Worm (Caenorhabditis elegans) whole organism, midembryonic: Measurements from ENCODE around the gene clc-33.
"Not testable (repeated sequence)": the region's sequence is repeated elsewhere in the genome, so short reads cannot be mapped to it uniquely, and the experiment has no call there.

Source experiments
- T22C8.4 ChIP-seq: fragments of 200-800 bp; sonication (Bioruptor generic); IDR thresholded peaks from 2 replicates; pipeline ENCODE4 v1.3.6; 2022; ENCODE audit warnings: missing genetic modification characterization, missing compliant biosample characterization
- cog-1 ChIP-seq: sonication (generic microtip); optimal IDR thresholded peaks from 2 replicates; lab custom pipeline; 2016; ENCODE audit warnings: missing genetic modification characterization, missing compliant biosample characterization
- flt-1 ChIP-seq: fragments of 200-800 bp; sonication (Bioruptor generic); IDR thresholded peaks from 2 replicates; pipeline ENCODE4 v1.3.6; 2022; ENCODE audit warnings: missing genetic modification characterization, missing compliant biosample characterization
- klf-2 ChIP-seq: fragments of 200-800 bp; sonication (Bioruptor generic); conservative IDR thresholded peaks from 2 replicates; pipeline ENCODE4 v1.3.6; 2022; ENCODE audit warnings: missing genetic modification reagents, missing genetic modification characterization, missing compliant biosample characterization
- med-1 ChIP-seq: sonication (generic microtip); optimal IDR thresholded peaks from 2 replicates; lab custom pipeline; 2017; ENCODE audit warnings: missing genetic modification characterization, mild to moderate bottlenecking, missing compliant biosample characterization, antibody characterized with exemption, missing genetic modification reagents; ENCODE audit not compliant: insufficient read depth
- ref-1 ChIP-seq: fragments of 200-800 bp; sonication (Bioruptor generic); conservative IDR thresholded peaks from 2 replicates; pipeline ENCODE4 v1.3.6; 2022; ENCODE audit warnings: missing genetic modification reagents, missing genetic modification characterization, missing compliant biosample characterization
- tab-1 ChIP-seq: fragments of 200-800 bp; sonication (Bioruptor generic); IDR thresholded peaks from 2 replicates; pipeline ENCODE4 v1.3.6; 2022; ENCODE audit warnings: missing genetic modification characterization, missing compliant biosample characterization
- ztf-23 ChIP-seq: fragments of 200-800 bp; sonication (Bioruptor generic); IDR thresholded peaks from 2 replicates; pipeline ENCODE4 v1.3.6; 2022; ENCODE audit warnings: missing genetic modification reagents, missing genetic modification characterization, missing compliant biosample characterization
- ztf-29 ChIP-seq: fragments of 200-800 bp; sonication (Bioruptor generic); IDR thresholded peaks from 2 replicates; pipeline ENCODE4 v1.3.6; 2022; ENCODE audit warnings: missing genetic modification reagents, missing genetic modification characterization, missing compliant biosample characterization

The clc-33 gene

DNA sequence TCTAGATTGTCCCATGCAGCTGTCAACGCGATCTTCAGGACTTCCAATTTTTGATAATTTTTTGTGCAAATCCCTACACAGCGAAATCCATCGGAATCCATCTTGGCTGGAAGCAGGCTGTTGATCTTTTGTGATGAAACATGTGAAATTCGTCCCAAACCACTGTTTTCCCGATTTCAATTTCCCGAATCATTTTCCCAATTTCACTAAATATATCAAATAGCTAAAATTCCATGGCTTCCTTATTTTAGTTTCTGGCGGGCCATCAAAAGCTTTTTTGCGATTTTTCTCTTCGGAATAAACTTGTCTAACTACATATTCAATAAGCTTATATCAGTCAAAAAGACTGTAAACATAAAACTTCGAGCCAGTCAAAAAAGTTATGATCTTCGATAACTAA is 18.7 kb upstream of the clc-33 start, which contains the start of gene F46F5.8:
Gene F46F5.8, minus strand, starts transcription at position 101 of the 400 bp plus-strand sequence.
- TF ChIP-seq flt-1 (GFP tag; lab: Robert Waterston, UW), result no peak
- TF ChIP-seq ztf-29, result no peak
- TF ChIP-seq ref-1 (GFP tag; lab: Robert Waterston, UW), result no peak
- TF ChIP-seq ztf-23 (GFP tag; lab: Robert Waterston, UW), result no peak
- no peak for TF ChIP-seq tab-1
- no peak for TF ChIP-seq med-1
- no peak for TF ChIP-seq cog-1 (tag; lab: Kevin White, UChicago)
- TF ChIP-seq klf-2 (GFP tag; lab: Robert Waterston, UW), result no peak
- TF ChIP-seq T22C8.4, result no peak

DNA sequence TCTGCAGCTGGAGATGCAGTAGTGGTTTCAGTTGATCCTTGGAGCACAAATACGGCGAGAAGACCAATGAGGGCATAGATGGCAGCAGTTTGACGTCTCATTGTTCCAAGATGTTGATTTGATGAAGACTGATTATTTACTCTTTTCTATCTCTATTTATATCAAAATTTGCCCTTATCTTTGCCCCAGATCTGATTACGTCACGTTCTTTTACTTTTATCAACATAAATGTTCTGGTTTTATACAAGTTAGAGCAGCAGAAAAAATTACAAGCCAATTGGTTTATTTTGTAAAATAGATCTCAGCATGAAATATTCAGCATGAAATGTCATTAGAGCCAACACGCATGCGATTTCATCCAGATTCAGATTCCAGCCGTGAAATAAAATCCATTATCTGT is 17.5 kb upstream of the clc-33 start, which contains the start of gene msrp-4:
Gene msrp-4, minus strand, starts transcription at position 101 of the 400 bp plus-strand sequence.
- TF ChIP-seq ztf-29; ztf-23 (GFP tag; lab: Robert Waterston, UW); ref-1 (GFP tag; lab: Robert Waterston, UW): not testable (repeated sequence)

DNA sequence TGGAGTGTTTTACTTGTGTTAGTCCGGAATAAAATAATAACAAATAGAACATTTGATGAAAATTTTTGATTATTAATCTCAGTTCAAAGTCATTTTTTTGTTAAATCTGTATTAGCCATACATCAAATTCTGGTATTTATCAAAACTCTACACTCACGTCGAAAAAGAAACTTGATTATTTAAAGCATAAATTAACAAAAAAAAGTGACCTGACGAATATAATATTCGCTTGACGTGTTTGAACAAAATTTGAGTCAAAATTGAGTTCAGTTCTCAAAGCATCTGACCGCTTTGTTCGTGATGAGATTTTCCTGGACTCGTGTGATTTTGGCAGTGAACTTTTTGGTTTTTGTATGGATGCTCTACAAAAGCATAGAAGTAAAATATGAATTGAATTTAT is 16.7 kb upstream of the clc-33 start, which contains the start of gene F46F5.10:
Gene F46F5.10, plus strand, starts transcription at position 301 of the 400 bp plus-strand sequence.
- TF ChIP-seq ztf-29 (no peak), cog-1 (tag; lab: Kevin White, UChicago) (no peak), T22C8.4 (no peak), ztf-23 (GFP tag; lab: Robert Waterston, UW) (no peak), tab-1 (no peak), flt-1 (GFP tag; lab: Robert Waterston, UW) (no peak), med-1 (no peak), klf-2 (GFP tag; lab: Robert Waterston, UW) (no peak), ref-1 (GFP tag; lab: Robert Waterston, UW) (no peak)

DNA sequence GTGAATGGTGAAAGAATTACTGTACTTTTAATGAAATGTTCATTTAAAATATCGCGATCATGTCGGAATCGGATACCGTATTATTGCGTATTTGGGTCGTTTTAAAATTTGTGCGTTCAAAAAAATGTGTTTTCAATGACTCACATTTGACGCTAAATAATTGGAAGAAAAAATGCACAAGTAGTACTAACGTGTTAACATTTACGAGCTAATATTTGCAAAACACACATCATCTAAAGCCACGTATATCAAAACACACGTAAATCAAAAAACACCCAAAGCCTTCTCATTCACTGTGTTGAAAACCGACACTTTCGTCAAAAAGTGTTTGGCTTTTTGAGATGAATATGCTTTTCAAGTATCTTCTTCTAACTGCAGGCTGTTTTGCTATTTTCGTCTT is 14.7 kb upstream of the clc-33 start, which contains the start of gene F28A10.1:
Gene F28A10.1, plus strand, starts transcription at position 301 of the 400 bp plus-strand sequence.
- TF ChIP-seq ref-1 (GFP tag; lab: Robert Waterston, UW), result no peak
- no peak for TF ChIP-seq ztf-23 (GFP tag; lab: Robert Waterston, UW)
- TF ChIP-seq flt-1 (GFP tag; lab: Robert Waterston, UW), result no peak
- no peak for TF ChIP-seq cog-1 (tag; lab: Kevin White, UChicago)
- TF ChIP-seq tab-1, result no peak
- no peak for TF ChIP-seq klf-2 (GFP tag; lab: Robert Waterston, UW)
- no peak for TF ChIP-seq T22C8.4

DNA sequence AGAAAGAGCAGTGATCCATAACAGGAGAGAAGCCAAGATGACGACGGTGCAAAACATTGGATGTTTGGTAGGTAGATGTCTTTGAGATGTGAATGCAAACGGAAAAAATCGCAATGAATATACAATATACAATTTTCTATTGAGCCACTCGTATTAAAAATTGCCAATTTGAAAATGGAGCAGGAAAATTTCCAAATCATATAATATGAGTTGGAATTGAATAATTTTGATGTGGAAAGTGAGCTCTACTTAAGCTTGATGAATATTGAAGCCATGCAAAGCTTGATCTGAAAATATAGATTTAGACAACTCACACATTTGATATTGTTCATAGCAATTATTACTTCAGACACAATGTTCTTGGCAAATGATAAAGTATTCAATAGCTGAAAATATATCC is 1.8 kb upstream of the clc-33 start, which contains the start of gene F28A10.8:
Gene F28A10.8, minus strand, starts transcription at position 101 of the 400 bp plus-strand sequence.
- TF ChIP-seq med-1, result no peak
- TF ChIP-seq tab-1, result no peak
- no peak for TF ChIP-seq ztf-29
- TF ChIP-seq T22C8.4, result no peak
- no peak for TF ChIP-seq klf-2 (GFP tag; lab: Robert Waterston, UW)
- no peak for TF ChIP-seq flt-1 (GFP tag; lab: Robert Waterston, UW)
- no peak for TF ChIP-seq ref-1 (GFP tag; lab: Robert Waterston, UW)
- TF ChIP-seq ztf-23 (GFP tag; lab: Robert Waterston, UW), result no peak
- TF ChIP-seq cog-1 (tag; lab: Kevin White, UChicago), result no peak

DNA sequence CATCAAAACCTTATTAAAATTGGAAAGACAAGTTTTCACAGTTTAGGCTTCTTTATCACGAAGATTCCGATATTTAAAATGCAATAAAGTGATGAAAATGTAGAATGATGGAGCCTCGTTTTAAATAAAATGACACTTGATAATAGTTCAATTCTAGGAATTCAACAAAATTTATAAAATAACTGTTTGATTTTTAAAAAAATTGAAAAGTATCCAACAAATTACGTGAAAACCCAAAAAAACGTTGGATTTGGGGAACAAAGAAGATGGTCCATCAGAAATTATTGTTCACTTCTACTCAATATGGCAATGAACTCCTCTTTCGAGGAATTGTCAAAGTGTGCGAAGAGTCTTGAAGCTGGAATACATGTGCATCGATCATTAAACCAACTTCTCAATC is 3.7 kb downstream of the clc-33 start, which contains the start of gene F28A10.4:
Gene F28A10.4, plus strand, starts transcription at position 301 of the 400 bp plus-strand sequence.
- TF ChIP-seq T22C8.4 (no peak), klf-2 (GFP tag; lab: Robert Waterston, UW) (no peak), tab-1 (no peak), ref-1 (GFP tag; lab: Robert Waterston, UW) (no peak), ztf-23 (GFP tag; lab: Robert Waterston, UW) (no peak), ztf-29 (no peak), cog-1 (tag; lab: Kevin White, UChicago) (no peak), flt-1 (GFP tag; lab: Robert Waterston, UW) (no peak)

DNA sequence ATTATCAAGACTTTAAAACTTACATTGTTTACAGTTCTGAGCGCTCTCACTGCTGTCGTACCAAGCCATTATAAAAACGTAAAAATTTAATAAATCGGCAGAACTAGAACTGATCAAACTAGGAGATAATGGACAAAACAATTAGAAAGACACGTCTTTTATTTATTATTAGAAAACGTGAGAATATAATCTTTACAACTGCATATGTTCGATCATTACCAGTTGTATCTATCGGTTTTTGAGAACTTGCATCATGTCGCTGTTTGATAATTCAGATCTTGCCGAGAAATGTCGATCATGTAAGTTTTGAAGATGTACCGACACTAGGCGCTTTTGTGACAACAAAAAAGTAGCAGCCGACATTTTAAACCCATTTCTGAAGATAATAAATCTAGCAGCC is 5.4 kb downstream of the clc-33 start, which contains the start of gene F28A10.7:
Gene F28A10.7, minus strand, starts transcription at position 101 of the 400 bp plus-strand sequence.
- no peak for TF ChIP-seq T22C8.4
- no peak for TF ChIP-seq klf-2 (GFP tag; lab: Robert Waterston, UW)
- TF ChIP-seq ztf-29, result no peak

DNA sequence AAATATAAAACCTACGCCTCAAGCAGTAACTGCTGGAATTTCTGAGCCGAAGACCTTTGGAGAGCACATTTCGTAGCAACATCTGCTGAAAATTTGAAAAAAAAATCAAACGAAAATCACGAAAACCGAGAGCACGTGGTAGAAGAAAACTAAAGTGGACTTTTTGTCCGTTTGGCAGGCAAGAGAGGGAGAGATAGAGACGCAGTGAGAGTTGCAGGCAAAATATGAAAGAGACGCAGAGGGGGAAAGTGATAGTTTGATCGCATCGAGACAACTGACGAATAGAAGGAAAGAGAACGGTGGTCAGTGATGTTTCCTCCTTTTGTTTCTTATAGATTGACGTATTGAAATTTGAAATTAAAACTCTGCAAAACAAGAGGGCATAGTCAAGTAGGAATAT is 8.3 kb downstream of the clc-33 start, which contains the start of the genes acdh-9 and F28A10.13:
Gene acdh-9, minus strand, starts transcription at position 85 of the 400 bp plus-strand sequence.
Gene F28A10.13, plus strand, starts transcription at position 294 of the 400 bp plus-strand sequence.
- no peak for TF ChIP-seq tab-1
- no peak for TF ChIP-seq T22C8.4
- TF ChIP-seq ref-1 (GFP tag; lab: Robert Waterston, UW), result no peak
- TF ChIP-seq ztf-29, result no peak
- no peak for TF ChIP-seq klf-2 (GFP tag; lab: Robert Waterston, UW)
- no peak for TF ChIP-seq ztf-23 (GFP tag; lab: Robert Waterston, UW)
- no peak for TF ChIP-seq flt-1 (GFP tag; lab: Robert Waterston, UW)
- TF ChIP-seq med-1, result no peak
- TF ChIP-seq cog-1 (tag; lab: Kevin White, UChicago), result no peak

DNA sequence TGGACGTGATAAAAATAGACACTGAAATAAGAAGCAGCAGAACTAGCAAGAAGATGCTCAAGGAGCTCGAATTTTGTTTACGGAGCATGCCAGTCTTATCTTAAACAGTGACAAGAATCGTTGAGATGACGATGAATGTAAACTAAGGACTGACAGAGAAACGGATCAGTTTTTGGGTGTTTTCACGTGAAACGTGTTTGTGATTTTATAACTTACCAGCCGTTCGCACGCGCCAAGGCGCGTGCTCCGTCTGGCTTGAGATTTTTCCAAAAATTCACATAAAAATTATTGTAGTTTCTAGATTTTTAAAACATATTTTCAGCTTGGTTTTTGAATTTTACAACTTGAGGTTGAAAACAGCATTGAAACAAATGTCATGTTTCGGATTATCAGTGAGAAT is 10.3 kb downstream of the clc-33 start, which contains the start of gene F28A10.5:
Gene F28A10.5, minus strand, starts transcription at position 101 of the 400 bp plus-strand sequence.
- not testable (repeated sequence) for TF ChIP-seq ref-1 (GFP tag; lab: Robert Waterston, UW); ztf-29; cog-1 (tag; lab: Kevin White, UChicago)

DNA sequence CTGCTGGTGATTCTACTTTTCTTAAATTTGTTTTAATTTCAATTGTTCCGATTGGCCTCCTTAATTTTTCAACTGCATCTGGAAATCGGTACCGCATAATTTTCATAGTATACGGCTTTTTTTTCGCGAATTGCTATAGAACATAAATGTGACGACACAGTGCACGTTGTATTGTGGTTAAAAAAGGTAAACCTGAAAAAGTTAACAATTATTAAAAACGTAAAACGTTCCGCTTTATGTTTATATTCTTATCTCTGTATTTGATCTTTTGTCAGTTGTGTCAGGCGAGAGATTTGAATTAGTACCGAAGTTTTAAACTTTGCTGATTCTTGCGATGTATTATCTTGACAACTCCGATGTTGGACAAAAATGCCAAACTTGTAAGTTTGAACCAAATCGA is 21.3 kb downstream of the clc-33 start, which contains the start of gene Y46B2A.4:
Gene Y46B2A.4, plus strand, starts transcription at position 301 of the 400 bp plus-strand sequence.
- TF ChIP-seq T22C8.4, result no peak
- no peak for TF ChIP-seq cog-1 (tag; lab: Kevin White, UChicago)
- no peak for TF ChIP-seq flt-1 (GFP tag; lab: Robert Waterston, UW)
- no peak for TF ChIP-seq ztf-23 (GFP tag; lab: Robert Waterston, UW)
- TF ChIP-seq med-1, result no peak
- TF ChIP-seq ztf-29, result no peak
